Fruit fly (Drosophila melanogaster): ENCODE data around the gene CG9154.

DNA sequence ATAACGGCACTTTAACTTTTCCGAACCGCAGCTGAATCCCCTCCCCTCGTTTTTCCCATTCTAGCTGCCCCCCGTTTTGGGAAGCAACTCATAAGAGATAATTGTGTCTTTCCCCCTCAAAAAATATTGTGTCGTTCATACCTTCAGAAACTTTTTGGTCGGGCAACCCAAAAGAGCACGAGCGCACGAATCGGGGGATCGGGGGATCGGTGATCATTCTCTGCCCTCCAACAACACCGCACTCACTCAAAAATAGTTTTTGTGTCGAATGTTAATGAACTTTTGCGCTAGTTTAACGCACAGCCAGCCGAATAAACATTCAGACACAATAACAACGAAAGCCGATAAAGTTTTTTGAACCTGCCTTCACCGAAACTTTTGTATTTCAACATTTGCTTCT, 19.9 kb upstream of the CG9154 start:
- TF ChIP-seq CG8478 (optimal IDR thresholded peaks at IDR 0.05) (no peak), CTCF (optimal IDR thresholded peaks at IDR 0.05) (no peak)

Measured in S2 (cell line).